Fruit fly (Drosophila melanogaster) Kc167 (cell line): ENCODE results near the gene CG5326.

Experiments used
- Myc ChIP-seq: fragments of >200 bp; optimal IDR thresholded peaks from 2 replicates; lab custom pipeline; 2017; ENCODE audit warnings: missing external identifiers
- Sin3A ChIP-seq: fragments of >200 bp; optimal IDR thresholded peaks from 2 replicates; lab custom pipeline; 2018; ENCODE audit warnings: missing external identifiers
- h ChIP-seq: fragments of >200 bp; optimal IDR thresholded peaks from 3 replicates; lab custom pipeline; 2018; ENCODE audit warnings: missing external identifiers
- insv ChIP-seq: fragments of >200 bp; optimal IDR thresholded peaks from 3 replicates; lab custom pipeline; 2018; ENCODE audit warnings: missing external identifiers
- psq ChIP-seq: fragments of >200 bp; optimal IDR thresholded peaks from 2 replicates; lab custom pipeline; 2017; ENCODE audit warnings: missing external identifiers
- ttk ChIP-seq: sonication (Bioruptor generic); optimal IDR thresholded peaks from 2 replicates; lab custom pipeline; 2017; ENCODE audit warnings: missing external identifiers

CG5326 gene

dm6 chr3R:22526353-22526907, 13.3 kb downstream of the CG5326 start:
- TF ChIP-seq h, result no peak
- no peak for TF ChIP-seq ttk
- TF ChIP-seq insv (lab: Kevin White, UChicago), result no peak
- TF ChIP-seq Sin3A (lab: Kevin White, UChicago), result no peak
- TF ChIP-seq psq (lab: Kevin White, UChicago), result no peak
- TF ChIP-seq Myc, result no peak

- no peak for TF ChIP-seq h
- no peak for TF ChIP-seq Sin3A (lab: Kevin White, UChicago)
- TF ChIP-seq Myc, result no peak
- TF ChIP-seq psq (lab: Kevin White, UChicago), result no peak
- no peak for TF ChIP-seq ttk
- TF ChIP-seq insv (lab: Kevin White, UChicago), result no peak
These were observed 14.0 kb downstream of the CG5326 start for dm6 chr3R:22525546-22526352.

dm6 chr3R:22525073-22525413, 14.7 kb downstream of the CG5326 start:
- TF ChIP-seq ttk, result no peak
- TF ChIP-seq Myc, result no peak
- TF ChIP-seq Sin3A (lab: Kevin White, UChicago), result no peak
- no peak for TF ChIP-seq h
- TF ChIP-seq psq (lab: Kevin White, UChicago), result no peak
- no peak for TF ChIP-seq insv (lab: Kevin White, UChicago)

- no peak for TF ChIP-seq psq (lab: Kevin White, UChicago)
- no peak for TF ChIP-seq h
- TF ChIP-seq Myc, result no peak
- TF ChIP-seq ttk, result no peak
- no peak for TF ChIP-seq insv (lab: Kevin White, UChicago)
- TF ChIP-seq Sin3A (lab: Kevin White, UChicago), result no peak
These were observed 15.2 kb downstream of the CG5326 start for dm6 chr3R:22524344-22525072.

dm6 chr3R:22522859-22523258, 16.9 kb downstream of the CG5326 start:
- TF ChIP-seq Sin3A (lab: Kevin White, UChicago), result no peak
- TF ChIP-seq h, result no peak
- TF ChIP-seq insv (lab: Kevin White, UChicago), result no peak
- no peak for TF ChIP-seq ttk
- no peak for TF ChIP-seq psq (lab: Kevin White, UChicago)
- TF ChIP-seq Myc, result no peak

- TF ChIP-seq Sin3A (lab: Kevin White, UChicago) (no peak), psq (lab: Kevin White, UChicago) (no peak), insv (lab: Kevin White, UChicago) (no peak), Myc (no peak), ttk (no peak), h (no peak)
These were observed 17.7 kb downstream of the CG5326 start for dm6 chr3R:22522042-22522441.

dm6 chr3R:22520481-22520880, 19.2 kb downstream of the CG5326 start:
- TF ChIP-seq insv (lab: Kevin White, UChicago) (no peak), h (no peak), Myc (no peak), psq (lab: Kevin White, UChicago) (no peak), Sin3A (lab: Kevin White, UChicago) (no peak), ttk (no peak)

dm6 chr3R:22518760-22519159, 21.0 kb downstream of the CG5326 start:
- TF ChIP-seq h, result no peak
- TF ChIP-seq ttk, result no peak
- TF ChIP-seq psq (lab: Kevin White, UChicago), result no peak
- TF ChIP-seq insv (lab: Kevin White, UChicago), result no peak
- no peak for TF ChIP-seq Myc
- TF ChIP-seq Sin3A (lab: Kevin White, UChicago), result no peak

dm6 chr3R:22518285-22518684, 21.4 kb downstream of the CG5326 start:
- no peak for TF ChIP-seq h

- TF ChIP-seq h (no peak), insv (lab: Kevin White, UChicago) (no peak), Myc (no peak), Sin3A (lab: Kevin White, UChicago) (no peak), psq (lab: Kevin White, UChicago) (no peak), ttk (no peak)
These were observed 24.3 kb downstream of the CG5326 start for dm6 chr3R:22515384-22515783.

dm6 chr3R:22503630-22504029, 36.1 kb downstream of the CG5326 start:
- no peak for TF ChIP-seq Myc
- no peak for TF ChIP-seq insv (lab: Kevin White, UChicago)
- no peak for TF ChIP-seq psq (lab: Kevin White, UChicago)
- TF ChIP-seq h, result no peak
- TF ChIP-seq ttk, result no peak
- TF ChIP-seq Sin3A (lab: Kevin White, UChicago), result no peak

- no peak for TF ChIP-seq h
- TF ChIP-seq Sin3A (lab: Kevin White, UChicago), result no peak
- no peak for TF ChIP-seq insv (lab: Kevin White, UChicago)
- TF ChIP-seq ttk, result no peak
- TF ChIP-seq psq (lab: Kevin White, UChicago), result no peak
- no peak for TF ChIP-seq Myc
These were observed 42.7 kb downstream of the CG5326 start, which contains the start of gene Octbeta1R for dm6 chr3R:22497025-22497424. Octbeta1R (plus strand) TSS chr3R:22497215.
